Worm (Caenorhabditis elegans) whole organism, L4 larva: Measurements from ENCODE around the gene kcnl-1.

ENCODE experiments used
- F26F4.8 ChIP-seq: fragments of 200-800 bp; sonication (Bioruptor generic); conservative IDR thresholded peaks from 2 replicates; pipeline ENCODE4 v1.3.6; 2022; ENCODE audit warnings: missing genetic modification characterization, missing compliant biosample characterization
- Y105C5A.15 ChIP-seq: fragments of 200-800 bp; sonication (Bioruptor generic); IDR thresholded peaks from 2 replicates; pipeline ENCODE4 v1.3.6; 2022; ENCODE audit warnings: missing genetic modification characterization, missing compliant biosample characterization
- Y48G9A.11 ChIP-seq: fragments of 200-800 bp; sonication (Bioruptor generic); IDR thresholded peaks from 2 replicates; pipeline ENCODE4 v1.3.6; 2022; ENCODE audit warnings: missing genetic modification reagents, missing genetic modification characterization, missing compliant biosample characterization
- ZK337.2 ChIP-seq: fragments of 200-800 bp; sonication (Bioruptor generic); IDR thresholded peaks from 2 replicates; pipeline ENCODE4 v1.3.6; 2022; ENCODE audit warnings: missing genetic modification reagents, missing genetic modification characterization, missing compliant biosample characterization
- ZK546.5 ChIP-seq, 2 experiments: sonication (generic microtip); optimal IDR thresholded peaks; 2 replicates each; lab custom pipeline; 2017; ENCODE audit warnings: missing biosample characterization in 2 of 2, missing genetic modification characterization in 2 of 2
- aha-1 ChIP-seq: fragments of 150-350 bp; peaks from one replicate; lab custom pipeline; 2014; ENCODE audit warnings: missing biosample characterization, missing genetic modification characterization
- aly-2 ChIP-seq: sonication (generic microtip); optimal IDR thresholded peaks from 2 replicates; lab custom pipeline; 2018; ENCODE audit warnings: missing biosample characterization, missing genetic modification characterization
- ama-1 ChIP-seq: fragments of 150-350 bp; optimal IDR thresholded peaks from 2 replicates; lab custom pipeline; 2014; ENCODE audit warnings: inconsistent platforms, mixed read lengths
- ceh-20 ChIP-seq: fragments of 200-800 bp; sonication (Bioruptor generic); IDR thresholded peaks from 2 replicates; pipeline ENCODE4 v1.3.6; 2022; ENCODE audit warnings: missing genetic modification reagents, missing genetic modification characterization, missing compliant biosample characterization
- ceh-44 ChIP-seq: fragments of 200-800 bp; sonication (Bioruptor generic); IDR thresholded peaks from 2 replicates; pipeline ENCODE4 v1.3.6; 2022; ENCODE audit warnings: missing genetic modification reagents, missing genetic modification characterization, missing compliant biosample characterization
- ceh-62 ChIP-seq: sonication (generic microtip); optimal IDR thresholded peaks from 2 replicates; lab custom pipeline; 2017; ENCODE audit warnings: missing biosample characterization, missing genetic modification characterization
- daf-12 ChIP-seq: fragments of 150-350 bp; optimal IDR thresholded peaks from 2 replicates; lab custom pipeline; 2014; ENCODE audit warnings: missing biosample characterization, missing genetic modification reagents, missing genetic modification characterization
- daf-16 ChIP-seq, 3 experiments: sonication (generic microtip); optimal IDR thresholded peaks; 2 replicates each; lab custom pipeline; 2016 to 2017; ENCODE audit warnings: missing genetic modification characterization in 3 of 3, missing genetic modification reagents in 3 of 3, mild to moderate bottlenecking in 2 of 3, missing compliant biosample characterization in 2 of 3, missing biosample characterization in 1 of 3, moderate library complexity in 1 of 3
- daf-19 ChIP-seq: fragments of 200-800 bp; sonication (Bioruptor generic); conservative IDR thresholded peaks from 2 replicates; pipeline ENCODE4 v1.3.6; 2022; ENCODE audit warnings: missing genetic modification characterization, missing compliant biosample characterization
- daf-8 ChIP-seq: fragments of 200-800 bp; sonication (Bioruptor generic); IDR thresholded peaks from 2 replicates; pipeline ENCODE4 v1.3.6; 2022; ENCODE audit warnings: missing genetic modification characterization, missing compliant biosample characterization
- dmd-8 ChIP-seq: fragments of 200-800 bp; sonication (Bioruptor generic); IDR thresholded peaks from 2 replicates; pipeline ENCODE4 v1.3.6; 2022; ENCODE audit warnings: missing genetic modification characterization, missing compliant biosample characterization
- dmd-9 ChIP-seq: fragments of 200-800 bp; sonication (Bioruptor generic); IDR thresholded peaks from 2 replicates; pipeline ENCODE4 v1.3.6; 2022; ENCODE audit warnings: missing genetic modification reagents, missing genetic modification characterization, missing compliant biosample characterization
- dpl-1 ChIP-seq: fragments of 150-350 bp; optimal IDR thresholded peaks from 2 replicates; lab custom pipeline; 2014; ENCODE audit warnings: missing biosample characterization, missing genetic modification reagents, missing genetic modification characterization
- dve-1 ChIP-seq: sonication (generic microtip); optimal IDR thresholded peaks from 2 replicates; lab custom pipeline; 2017; ENCODE audit warnings: antibody characterized with exemption, mild to moderate bottlenecking, missing genetic modification characterization, missing compliant biosample characterization; ENCODE audit not compliant: insufficient read depth
- egl-27 ChIP-seq: sonication (generic microtip); optimal IDR thresholded peaks from 3 replicates; lab custom pipeline; 2017; ENCODE audit warnings: missing biosample characterization, missing genetic modification reagents, missing genetic modification characterization
- hlh-11 ChIP-seq: fragments of 200-800 bp; sonication (Bioruptor generic); optimal IDR thresholded peaks from 2 replicates; lab custom pipeline; 2018; ENCODE audit warnings: mild to moderate bottlenecking, missing genetic modification characterization, missing compliant biosample characterization
- hlh-30 ChIP-seq: sonication (generic microtip); optimal IDR thresholded peaks from 2 replicates; lab custom pipeline; 2017; ENCODE audit warnings: antibody characterized with exemption, mild to moderate bottlenecking, missing genetic modification characterization, missing compliant biosample characterization; ENCODE audit not compliant: insufficient read depth
- hmg-1.1 ChIP-seq: fragments of 200-800 bp; sonication (Bioruptor generic); IDR thresholded peaks from 2 replicates; pipeline ENCODE4 v1.3.6; 2022; ENCODE audit warnings: missing genetic modification reagents, missing genetic modification characterization, missing compliant biosample characterization
- lin-1 ChIP-seq: fragments of 200-800 bp; sonication (Bioruptor generic); IDR thresholded peaks from 2 replicates; pipeline ENCODE4 v1.3.6; 2022; ENCODE audit warnings: missing genetic modification reagents, missing genetic modification characterization, missing compliant biosample characterization
- lin-13 ChIP-seq: fragments of 150-350 bp; optimal IDR thresholded peaks from 2 replicates; lab custom pipeline; 2014; ENCODE audit warnings: missing biosample characterization, missing genetic modification reagents, missing genetic modification characterization
- lir-3 ChIP-seq: sonication (generic microtip); optimal IDR thresholded peaks from 2 replicates; lab custom pipeline; 2016; ENCODE audit warnings: mild to moderate bottlenecking, missing genetic modification characterization, missing compliant biosample characterization
- lsy-2 ChIP-seq, 2 experiments: fragments of 150-350 bp in 1 of 2; sonication (generic microtip) in 1 of 2; optimal IDR thresholded peaks; 2 replicates each; lab custom pipeline; 2014 to 2017; ENCODE audit warnings: missing biosample characterization in 2 of 2, missing genetic modification characterization in 2 of 2
- mdl-1 ChIP-seq, 2 experiments: fragments of 150-350 bp in 1 of 2; sonication (generic microtip) in 1 of 2; optimal IDR thresholded peaks; 2 replicates each; lab custom pipeline; 2014 to 2017; ENCODE audit warnings: missing biosample characterization in 2 of 2, missing genetic modification characterization in 2 of 2
- mep-1 ChIP-seq: fragments of 150-350 bp; sonication (generic microtip); optimal IDR thresholded peaks from 3 replicates; lab custom pipeline; 2014; ENCODE audit warnings: missing biosample characterization, missing genetic modification characterization
- mes-2 ChIP-seq: sonication (generic microtip); optimal IDR thresholded peaks from 2 replicates; lab custom pipeline; 2016; ENCODE audit warnings: missing genotype, mild to moderate bottlenecking, missing genetic modification characterization, missing compliant biosample characterization; ENCODE audit not compliant: poor library complexity, severe bottlenecking
- mxl-2 ChIP-seq: fragments of 200-800 bp; sonication (Bioruptor generic); conservative IDR thresholded peaks from 2 replicates; pipeline ENCODE4 v1.3.6; 2022; ENCODE audit warnings: missing genetic modification reagents, missing genetic modification characterization, missing compliant biosample characterization
- nhr-11 ChIP-seq: fragments of 150-350 bp; optimal IDR thresholded peaks from 2 replicates; lab custom pipeline; 2014; ENCODE audit warnings: missing biosample characterization, missing genetic modification characterization
- nhr-237 ChIP-seq: sonication (generic microtip); optimal IDR thresholded peaks from 2 replicates; lab custom pipeline; 2017; ENCODE audit warnings: missing biosample characterization, missing genetic modification characterization
- nhr-25 ChIP-seq: sonication (generic microtip); optimal IDR thresholded peaks from 2 replicates; lab custom pipeline; 2017; ENCODE audit warnings: missing genetic modification characterization, mild to moderate bottlenecking, missing compliant biosample characterization, antibody characterized with exemption, moderate library complexity, borderline replicate concordance; ENCODE audit not compliant: insufficient read depth
- nhr-28 ChIP-seq: fragments of 150-350 bp; optimal IDR thresholded peaks from 2 replicates; lab custom pipeline; 2014; ENCODE audit warnings: missing biosample characterization, missing genetic modification characterization
- nhr-41 ChIP-seq: fragments of 200-800 bp; sonication (Bioruptor generic); IDR thresholded peaks from 2 replicates; pipeline ENCODE4 v1.3.6; 2022; ENCODE audit warnings: missing genetic modification reagents, missing genetic modification characterization, missing compliant biosample characterization
- nhr-48 ChIP-seq: sonication (generic microtip); optimal IDR thresholded peaks from 2 replicates; lab custom pipeline; 2016; ENCODE audit warnings: mild to moderate bottlenecking, missing genetic modification characterization, missing compliant biosample characterization
- nhr-77 ChIP-seq: fragments of 150-350 bp; optimal IDR thresholded peaks from 2 replicates; lab custom pipeline; 2014; ENCODE audit warnings: missing biosample characterization, missing genetic modification characterization
- pha-4 ChIP-seq, 2 experiments: fragments of 150-350 bp in 1 of 2; fragments of 200-800 bp in 1 of 2; sonication (Bioruptor generic) in 1 of 2; IDR thresholded peaks in 1 of 2; optimal IDR thresholded peaks in 1 of 2; 2 replicates each; pipeline versions ENCODE4 v1.3.6 to Lab custom; 2014 to 2022; ENCODE audit warnings: missing genetic modification characterization in 2 of 2, missing genetic modification reagents in 2 of 2, missing biosample characterization in 1 of 2, missing compliant biosample characterization in 1 of 2
- rbr-2 ChIP-seq: sonication (generic microtip); optimal IDR thresholded peaks from 2 replicates; lab custom pipeline; 2016; ENCODE audit warnings: missing genotype, missing genetic modification characterization, missing compliant biosample characterization
- sdz-12 ChIP-seq: fragments of 200-800 bp; sonication (Bioruptor generic); optimal IDR thresholded peaks from 2 replicates; lab custom pipeline; 2018; ENCODE audit warnings: mild to moderate bottlenecking, missing genetic modification characterization, missing compliant biosample characterization
- spr-1 ChIP-seq: sonication (generic microtip); optimal IDR thresholded peaks from 2 replicates; lab custom pipeline; 2016; ENCODE audit warnings: mild to moderate bottlenecking, missing genetic modification characterization, missing compliant biosample characterization
- spr-3 ChIP-seq: fragments of 200-800 bp; sonication (Bioruptor generic); optimal IDR thresholded peaks from 2 replicates; lab custom pipeline; 2018; ENCODE audit warnings: mild to moderate bottlenecking, missing genetic modification characterization, missing compliant biosample characterization
- unc-39 ChIP-seq: sonication (generic microtip); optimal IDR thresholded peaks from 2 replicates; lab custom pipeline; 2017; ENCODE audit warnings: missing biosample characterization, missing genetic modification characterization
- unc-62 ChIP-seq, 3 experiments: fragments of 150-350 bp in 1 of 3; sonication (generic microtip); optimal IDR thresholded peaks in 2 of 3; peaks in 1 of 3; 1 replicate in 1 of 3; 2 replicates in 2 of 3; lab custom pipeline; 2014 to 2017; ENCODE audit warnings: missing biosample characterization in 3 of 3, missing genetic modification characterization in 3 of 3, missing genetic modification reagents in 3 of 3, missing genotype in 1 of 3
- vab-7 ChIP-seq: fragments of 200-800 bp; sonication (Bioruptor generic); IDR thresholded peaks from 2 replicates; pipeline ENCODE4 v1.3.6; 2022; ENCODE audit warnings: missing genetic modification reagents, missing genetic modification characterization, missing compliant biosample characterization
- zfp-3 ChIP-seq: fragments of 200-800 bp; sonication (Bioruptor generic); conservative IDR thresholded peaks from 2 replicates; pipeline ENCODE4 v1.3.6; 2022; ENCODE audit warnings: missing genetic modification reagents, missing genetic modification characterization, missing compliant biosample characterization
- zip-11 ChIP-seq: fragments of 200-800 bp; sonication (Bioruptor generic); IDR thresholded peaks from 2 replicates; pipeline ENCODE4 v1.3.6; 2022; ENCODE audit warnings: missing genetic modification characterization, missing compliant biosample characterization

Gene kcnl-1

DNA sequence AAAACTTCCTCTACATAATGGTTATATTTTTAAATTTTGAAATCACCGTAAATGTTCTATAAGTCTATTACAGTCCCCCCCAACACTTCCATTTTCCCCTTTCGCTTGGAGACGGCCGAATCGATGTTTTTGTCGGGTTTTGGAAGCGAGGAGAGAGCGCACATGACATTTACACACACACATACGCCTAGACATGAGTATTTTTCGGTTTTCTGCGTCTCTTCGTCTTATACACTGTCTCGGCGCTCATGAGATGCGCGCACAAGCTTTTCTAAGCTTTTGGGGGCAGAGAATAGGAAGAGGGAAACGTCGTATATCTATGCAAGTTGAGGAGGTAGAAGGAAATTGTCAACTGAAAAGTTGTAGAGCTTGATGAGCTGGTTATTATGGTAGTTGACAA, 54.9 kb downstream of the kcnl-1 start:
- TF ChIP-seq mdl-1 (tag; optimal IDR thresholded peaks at IDR 0.05; lab: Kevin White, UChicago), result peak in 1 of 2 experiments; percentile 58
- TF ChIP-seq lsy-2 (tag; optimal IDR thresholded peaks at IDR 0.05; lab: Kevin White, UChicago), result peak in 1 of 2 experiments; percentile 40
- TF ChIP-seq dmd-9 (GFP tag; lab: Robert Waterston, UW), result no peak
- no peak for TF ChIP-seq zfp-3 (GFP tag; lab: Robert Waterston, UW)
- peak; percentile 14 for TF ChIP-seq rbr-2 (tag; lab: Kevin White, UChicago)
- no peak for TF ChIP-seq ZK337.2
- peak; percentile 97 for TF ChIP-seq hlh-30 (tag; lab: Kevin White, UChicago)
- TF ChIP-seq vab-7 (GFP tag; lab: Robert Waterston, UW), result no peak
- TF ChIP-seq unc-62 (GFP tag; optimal IDR thresholded peaks at IDR 0.05 in 1 of 2; lab: Kevin White, UChicago), result peak in 1 of 2 experiments; percentile 1
- no peak for TF ChIP-seq unc-62 (tag; optimal IDR thresholded peaks at IDR 0.05; lab: Kevin White, UChicago)
- no peak for TF ChIP-seq ama-1 (lab: Kevin White, UChicago)
- TF ChIP-seq mes-2 (tag; lab: Kevin White, UChicago), result no peak
- TF ChIP-seq ZK546.5 (tag; optimal IDR thresholded peaks at IDR 0.05; lab: Kevin White, UChicago), result no peak
- TF ChIP-seq daf-12, result no peak
- no peak for TF ChIP-seq nhr-11 (tag; lab: Kevin White, UChicago)
- TF ChIP-seq dpl-1 (GFP tag; lab: Kevin White, UChicago), result no peak
- no peak for TF ChIP-seq ceh-44
- no peak for TF ChIP-seq dve-1
- TF ChIP-seq ceh-62 (tag; lab: Kevin White, UChicago), result no peak
- TF ChIP-seq nhr-48, result no peak
- no peak for TF ChIP-seq nhr-25
- TF ChIP-seq nhr-237 (tag; lab: Kevin White, UChicago), result no peak
- no peak for TF ChIP-seq nhr-41 (GFP tag; lab: Robert Waterston, UW)
- TF ChIP-seq lin-13 (GFP tag; lab: Kevin White, UChicago), result no peak
- no peak for TF ChIP-seq nhr-77 (tag; lab: Kevin White, UChicago)
- TF ChIP-seq egl-27, result no peak
- no peak for TF ChIP-seq ceh-20 (GFP tag; lab: Robert Waterston, UW)
- TF ChIP-seq zip-11 (GFP tag; lab: Robert Waterston, UW), result no peak
- peak; percentile 48; the same call in 1 of the 2 replicates for TF ChIP-seq hmg-1.1 (GFP tag; lab: Robert Waterston, UW)
- no peak for TF ChIP-seq dmd-8
- TF ChIP-seq aha-1 (tag; lab: Kevin White, UChicago), result peak; percentile 60
- no peak for TF ChIP-seq spr-1 (tag; lab: Kevin White, UChicago)
- no peak for TF ChIP-seq mep-1 (tag; lab: Kevin White, UChicago)
- TF ChIP-seq lir-3 (tag; lab: Kevin White, UChicago), result no peak
- TF ChIP-seq lin-1, result no peak
- no peak for TF ChIP-seq unc-39 (tag; lab: Kevin White, UChicago)
- TF ChIP-seq, all 104 proteins: peak for 7

DNA sequence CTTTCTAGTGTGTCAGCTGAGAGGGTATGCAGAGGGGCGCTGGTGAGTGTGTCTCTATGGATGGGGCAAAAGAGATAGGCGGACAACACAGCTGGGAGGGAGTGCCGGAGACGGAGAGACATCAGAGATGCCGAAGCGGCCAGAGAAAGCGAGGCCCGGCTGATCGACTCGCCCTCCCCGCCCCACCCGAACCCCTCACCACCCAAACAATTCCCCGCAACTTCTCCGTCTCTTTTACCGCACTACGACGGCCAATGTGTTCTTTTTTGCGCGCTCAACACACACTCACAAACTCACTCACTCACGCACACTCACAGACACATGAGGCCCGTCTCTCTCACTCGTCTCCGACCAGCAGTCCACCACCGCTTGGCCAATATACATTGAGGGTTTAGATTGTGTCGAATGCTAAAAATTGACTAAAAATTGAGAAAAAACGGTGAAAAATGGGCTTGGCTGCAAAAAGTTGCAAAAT, 57.3 kb downstream of the kcnl-1 start, which contains the start of gene Y43F8C.3:
Gene Y43F8C.3 (minus strand): TSS at position 187 of the 475 bp plus-strand sequence.
- no peak for TF ChIP-seq mxl-2 (GFP tag; lab: Robert Waterston, UW)
- no peak for TF ChIP-seq Y105C5A.15 (GFP tag; lab: Robert Waterston, UW)
- no peak for TF ChIP-seq daf-8 (GFP tag; lab: Robert Waterston, UW)
- TF ChIP-seq F26F4.8 (GFP tag; lab: Robert Waterston, UW), result no peak
- TF ChIP-seq nhr-28 (tag; lab: Kevin White, UChicago), result peak; percentile 56
- TF ChIP-seq hlh-11 (tag; lab: Kevin White, UChicago), result peak; percentile 96
- TF ChIP-seq aha-1 (tag; lab: Kevin White, UChicago), result peak; percentile 90
- no peak for TF ChIP-seq Y48G9A.11 (GFP tag; lab: Robert Waterston, UW)
- TF ChIP-seq lsy-2 (tag; optimal IDR thresholded peaks at IDR 0.05; lab: Kevin White, UChicago), result peak; percentile 65 to 71
- peak; percentile 45 for TF ChIP-seq nhr-11 (tag; lab: Kevin White, UChicago)
- TF ChIP-seq spr-3 (GFP tag; lab: Kevin White, UChicago), result peak; percentile 44
- no peak for TF ChIP-seq daf-19 (GFP tag; lab: Robert Waterston, UW)
- TF ChIP-seq pha-4 (GFP tag; IDR thresholded peaks at IDR 0.05; lab: Robert Waterston, UW), result peak; percentile 43; the same call in 1 of the 2 replicates
- no peak for TF ChIP-seq pha-4 (tag; optimal IDR thresholded peaks at IDR 0.05; lab: Kevin White, UChicago)
- no peak for TF ChIP-seq daf-16 (GFP tag; optimal IDR thresholded peaks at IDR 0.05; lab: Kevin White, UChicago)
- TF ChIP-seq daf-16 (tag; optimal IDR thresholded peaks at IDR 0.05; lab: Kevin White, UChicago), result peak; percentile 29
- no peak for TF ChIP-seq ceh-44
- TF ChIP-seq mes-2 (tag; lab: Kevin White, UChicago), result peak; percentile 50
- TF ChIP-seq dmd-8, result 0 out of 2 replicates have a peak, but pooled peaks have one; percentile 41
- TF ChIP-seq aly-2 (tag; lab: Kevin White, UChicago), result no peak
- peak; percentile 27 for TF ChIP-seq rbr-2 (tag; lab: Kevin White, UChicago)
- TF ChIP-seq nhr-77 (tag; lab: Kevin White, UChicago), result peak; percentile 45
- TF ChIP-seq hmg-1.1 (GFP tag; lab: Robert Waterston, UW), result peak; percentile 93
- TF ChIP-seq sdz-12, result no peak
- peak; percentile 69 for TF ChIP-seq lin-13 (GFP tag; lab: Kevin White, UChicago)
